Worm (Caenorhabditis elegans): ENCODE data around the gene F36D3.1.

DNA sequence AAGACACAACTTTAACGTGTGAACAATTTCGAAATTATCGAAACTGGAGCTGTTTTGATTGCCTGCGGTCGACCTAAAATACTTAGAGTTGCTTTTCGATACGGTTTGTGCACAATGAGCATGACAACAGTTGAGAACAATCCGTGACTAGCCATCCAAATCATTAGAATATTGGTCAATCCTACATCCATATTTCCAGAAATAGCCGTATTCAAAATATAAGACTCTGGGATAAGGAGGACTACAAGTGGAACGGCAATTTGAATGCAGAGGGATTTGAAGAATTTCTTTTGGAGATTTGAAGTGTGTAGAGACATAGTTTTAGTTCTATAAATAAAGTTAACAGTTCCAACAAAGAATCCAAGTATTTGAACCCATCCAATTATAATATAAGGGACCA is 39.8 kb upstream of the F36D3.1 start:
- TF ChIP-seq ztf-4 (tag; optimal IDR thresholded peaks at IDR 0.05) (no peak), unc-86 (tag; optimal IDR thresholded peaks at IDR 0.05) (no peak), egl-13 (tag; optimal IDR thresholded peaks at IDR 0.05) (no peak), dpl-1 (GFP tag; optimal IDR thresholded peaks at IDR 0.05) (no peak), zag-1 (tag; optimal IDR thresholded peaks at IDR 0.05) (no peak), ces-1 (GFP tag; optimal IDR thresholded peaks at IDR 0.05) (no peak), nhr-28 (tag; optimal IDR thresholded peaks at IDR 0.05) (no peak), fos-1 (tag; optimal IDR thresholded peaks at IDR 0.05) (no peak), fkh-10 (GFP tag; optimal IDR thresholded peaks at IDR 0.05) (no peak), efl-1 (optimal IDR thresholded peaks at IDR 0.05) (no peak), efl-1 (GFP tag; optimal IDR thresholded peaks at IDR 0.05 in 1 of 2) (no peak), C16A3.4 (tag; optimal IDR thresholded peaks at IDR 0.05) (no peak), nhr-77 (tag; optimal IDR thresholded peaks at IDR 0.05) (no peak)
